Comparison of ENCODE assay signal across 2 worm cellular contexts in genomic region chrX:5872153-5872552, ce11.
TF ChIP-seq lines count a peak whose summit lies in the region.

No protein-coding gene starts in this region.

TF ChIP-seq in whole organism, L4 larva, 104 proteins besides CTCF, POLR2A, EP300 and RAD21:
- TF ChIP-seq set-16 (GFP tag; IDR thresholded peaks at IDR 0.05; lab: Robert Waterston, UW) = peak; percentile 26; the same call in 1 of the 2 replicates
- no peak for TF ChIP-seq hlh-11 (tag; optimal IDR thresholded peaks at IDR 0.05; lab: Kevin White, UChicago)

TF ChIP-seq in whole organism, young adult, 124 proteins besides CTCF, POLR2A, EP300 and RAD21:
- peak; percentile 56 for TF ChIP-seq zfh-2 (GFP tag; conservative IDR thresholded peaks at IDR 0.05; lab: Robert Waterston, UW)
- no peak for TF ChIP-seq ceh-100 (GFP tag; IDR thresholded peaks at IDR 0.05; lab: Robert Waterston, UW)
- TF ChIP-seq ztf-25 (GFP tag; IDR thresholded peaks at IDR 0.05; lab: Robert Waterston, UW) = 0 out of 2 replicates have a peak, but pooled peaks have one; percentile 10
- TF ChIP-seq cebp-2 (GFP tag; IDR thresholded peaks at IDR 0.05; lab: Robert Waterston, UW) = 0 out of 2 replicates have a peak, but pooled peaks have one; percentile 67
